Fruit fly (Drosophila melanogaster) whole organism, embryonic: ENCODE data around the gene CG12640.

Experiments used
- Adf1 ChIP-seq: fragments of 200-800 bp; sonication (Bioruptor generic); IDR thresholded peaks from 2 replicates; pipeline ENCODE4 v1.3.6; 2022; ENCODE audit warnings: missing biosample characterization, missing genetic modification characterization
- Bgb ChIP-seq: fragments of 200-800 bp; sonication (Bioruptor generic); IDR thresholded peaks from 2 replicates; pipeline ENCODE4 v1.3.6; 2022; ENCODE audit warnings: missing biosample characterization, missing genetic modification characterization; ENCODE audit not compliant: partially characterized antibody
- BtbVII ChIP-seq: fragments of 200-800 bp; sonication (Bioruptor generic); optimal IDR thresholded peaks from 3 replicates; lab custom pipeline; 2017; ENCODE audit warnings: missing biosample characterization, mild to moderate bottlenecking, missing genetic modification characterization
- Bteb2 ChIP-seq: fragments of 200-800 bp; sonication (Bioruptor generic); optimal IDR thresholded peaks from 2 replicates; lab custom pipeline; 2016; ENCODE audit warnings: missing biosample characterization, missing genetic modification characterization
- CG10654 ChIP-seq: fragments of 200-800 bp; sonication (Bioruptor generic); optimal IDR thresholded peaks from 2 replicates; lab custom pipeline; 2016; ENCODE audit warnings: missing biosample characterization, missing genetic modification characterization
- CG12219 ChIP-seq: fragments of 200-800 bp; sonication (Bioruptor generic); optimal IDR thresholded peaks from 3 replicates; lab custom pipeline; 2018; ENCODE audit warnings: missing biosample characterization, mild to moderate bottlenecking, missing genetic modification characterization
- CG1233 ChIP-seq: fragments of 200-800 bp; sonication (Bioruptor generic); optimal IDR thresholded peaks from 4 replicates; lab custom pipeline; 2018; ENCODE audit warnings: missing biosample characterization, mild to moderate bottlenecking, missing genetic modification characterization
- CG12391 ChIP-seq: fragments of 200-800 bp; sonication (Bioruptor generic); optimal IDR thresholded peaks from 3 replicates; lab custom pipeline; 2018; ENCODE audit warnings: missing biosample characterization, mild to moderate bottlenecking, missing genetic modification characterization, moderate library complexity
- CG12942 ChIP-seq: fragments of 200-800 bp; sonication (Bioruptor generic); optimal IDR thresholded peaks from 3 replicates; lab custom pipeline; 2016; ENCODE audit warnings: missing biosample characterization, missing genetic modification characterization
- CG13624 ChIP-seq: fragments of 200-800 bp; sonication (Bioruptor generic); optimal IDR thresholded peaks from 2 replicates; lab custom pipeline; 2016; ENCODE audit warnings: missing biosample characterization, missing genetic modification characterization
- CG15011 ChIP-seq: fragments of 200-800 bp; sonication (Bioruptor generic); optimal IDR thresholded peaks from 3 replicates; lab custom pipeline; 2018; ENCODE audit warnings: missing biosample characterization, mild to moderate bottlenecking, missing genetic modification characterization
- CG15073 ChIP-seq: fragments of 200-800 bp; sonication (Bioruptor generic); optimal IDR thresholded peaks from 2 replicates; lab custom pipeline; 2016; ENCODE audit warnings: missing biosample characterization, missing genetic modification characterization
- CG15514 ChIP-seq: fragments of 200-800 bp; sonication (Bioruptor generic); optimal IDR thresholded peaks from 3 replicates; lab custom pipeline; 2017; ENCODE audit warnings: missing biosample characterization, missing genetic modification characterization, mild to moderate bottlenecking, moderate library complexity, missing genetic modification reagents
- CG18764 ChIP-seq: fragments of 200-800 bp; sonication (Bioruptor generic); optimal IDR thresholded peaks from 3 replicates; lab custom pipeline; 2016; ENCODE audit warnings: missing biosample characterization, missing genetic modification characterization
- CG33213 ChIP-seq: fragments of 200-800 bp; sonication (Bioruptor generic); optimal IDR thresholded peaks from 3 replicates; lab custom pipeline; 2016; ENCODE audit warnings: missing biosample characterization, missing genetic modification characterization
- CG34224 ChIP-seq: fragments of 200-800 bp; sonication (Bioruptor generic); IDR thresholded peaks from 3 replicates; pipeline ENCODE4 v1.3.6; 2022; ENCODE audit warnings: missing biosample characterization, missing genetic modification characterization; ENCODE audit not compliant: partially characterized antibody
- CG34376 ChIP-seq: fragments of 200-800 bp; sonication (Bioruptor generic); optimal IDR thresholded peaks from 2 replicates; lab custom pipeline; 2018; ENCODE audit warnings: missing biosample characterization, mild to moderate bottlenecking, missing genetic modification characterization
- CG6683 ChIP-seq: fragments of 200-800 bp; sonication (Bioruptor generic); optimal IDR thresholded peaks from 2 replicates; lab custom pipeline; 2017; ENCODE audit warnings: missing biosample characterization, mild to moderate bottlenecking, missing genetic modification characterization, missing genetic modification reagents
- CG6791 ChIP-seq: fragments of 200-800 bp; sonication (Bioruptor generic); IDR thresholded peaks from 3 replicates; pipeline ENCODE4 v1.3.6; 2022; ENCODE audit warnings: missing biosample characterization, missing genetic modification characterization; ENCODE audit not compliant: partially characterized antibody
- CG7786 ChIP-seq: fragments of 200-800 bp; sonication (Bioruptor generic); optimal IDR thresholded peaks from 2 replicates; lab custom pipeline; 2016; ENCODE audit warnings: missing biosample characterization, missing genetic modification characterization
- CG9437 ChIP-seq: fragments of 200-800 bp; sonication (Bioruptor generic); optimal IDR thresholded peaks from 2 replicates; lab custom pipeline; 2018; ENCODE audit warnings: missing biosample characterization, mild to moderate bottlenecking, missing genetic modification characterization
- CG9727 ChIP-seq: fragments of 200-800 bp; sonication (Bioruptor generic); optimal IDR thresholded peaks from 3 replicates; lab custom pipeline; 2017; ENCODE audit warnings: missing biosample characterization, mild to moderate bottlenecking, missing genetic modification characterization
- D ChIP-seq, 2 experiments: fragments of 200-800 bp in 1 of 2; fragments of >200 bp in 1 of 2; sonication (Bioruptor generic) in 1 of 2; optimal IDR thresholded peaks; 2 replicates in 1 of 2; 3 replicates in 1 of 2; lab custom pipeline; 2017; ENCODE audit warnings: mild to moderate bottlenecking in 1 of 2, missing biosample characterization in 1 of 2, missing genetic modification characterization in 1 of 2, missing genetic modification reagents in 1 of 2
- Dref ChIP-seq: fragments of 200-800 bp; sonication (Bioruptor generic); IDR thresholded peaks from 2 replicates; pipeline ENCODE4 v1.3.6; 2022; ENCODE audit warnings: missing biosample characterization, missing genetic modification characterization
- Fer1 ChIP-seq: fragments of 200-800 bp; sonication (Bioruptor generic); optimal IDR thresholded peaks from 2 replicates; lab custom pipeline; 2017; ENCODE audit warnings: missing biosample characterization, mild to moderate bottlenecking, missing genetic modification characterization
- Hand ChIP-seq: fragments of 200-800 bp; sonication (Bioruptor generic); optimal IDR thresholded peaks from 2 replicates; lab custom pipeline; 2017; ENCODE audit warnings: mild to moderate bottlenecking, missing biosample characterization, missing genetic modification reagents, missing genetic modification characterization
- Hr3 ChIP-seq: fragments of 200-800 bp; sonication (Bioruptor generic); optimal IDR thresholded peaks from 3 replicates; lab custom pipeline; 2016; ENCODE audit warnings: missing biosample characterization, missing genetic modification characterization
- Mes4 ChIP-seq: fragments of 200-800 bp; sonication (Bioruptor generic); optimal IDR thresholded peaks from 2 replicates; lab custom pipeline; 2016; ENCODE audit warnings: missing biosample characterization, missing genetic modification characterization
- Mrtf ChIP-seq: fragments of 200-800 bp; sonication (Bioruptor generic); IDR thresholded peaks from 3 replicates; pipeline ENCODE4 v1.3.6; 2022; ENCODE audit warnings: missing biosample characterization, missing genetic modification characterization
- Rx ChIP-seq: fragments of 200-800 bp; sonication (Bioruptor generic); IDR thresholded peaks from 2 replicates; pipeline ENCODE4 v1.3.6; 2022; ENCODE audit warnings: missing biosample characterization, missing genetic modification characterization
- Usf ChIP-seq: fragments of 200-800 bp; sonication (Bioruptor generic); optimal IDR thresholded peaks from 2 replicates; lab custom pipeline; 2017; ENCODE audit warnings: missing genotype, missing biosample characterization, missing genetic modification characterization
- amos ChIP-seq: fragments of 200-800 bp; sonication (Bioruptor generic); IDR thresholded peaks from 2 replicates; pipeline ENCODE4 v1.3.6; 2022; ENCODE audit warnings: missing biosample characterization, missing genetic modification characterization; ENCODE audit not compliant: partially characterized antibody
- bsh ChIP-seq, 2 experiments: fragments of 200-800 bp; sonication (Bioruptor generic); optimal IDR thresholded peaks; 2 replicates each; lab custom pipeline; 2017 to 2018; ENCODE audit warnings: mild to moderate bottlenecking in 2 of 2, missing biosample characterization in 2 of 2, missing genetic modification characterization in 2 of 2, moderate library complexity in 1 of 2
- chm ChIP-seq: fragments of 200-800 bp; sonication (Bioruptor generic); IDR thresholded peaks from 2 replicates; pipeline ENCODE4 v1.3.6; 2022; ENCODE audit warnings: missing biosample characterization, missing genetic modification characterization
- chn ChIP-seq: fragments of 200-800 bp; sonication (Bioruptor generic); optimal IDR thresholded peaks from 2 replicates; lab custom pipeline; 2016; ENCODE audit warnings: missing biosample characterization, missing genetic modification characterization
- ci ChIP-seq: fragments of 200-800 bp; sonication (Bioruptor generic); IDR thresholded peaks from 3 replicates; pipeline ENCODE4 v1.3.6; 2022; ENCODE audit warnings: missing biosample characterization, missing genetic modification characterization
- crol ChIP-seq: fragments of 200-800 bp; sonication (Bioruptor generic); IDR thresholded peaks from 2 replicates; pipeline ENCODE4 v1.3.6; 2022; ENCODE audit warnings: missing biosample characterization, missing genetic modification characterization
- dpn ChIP-seq, 2 experiments: fragments of 200-800 bp; sonication (Bioruptor generic); optimal IDR thresholded peaks; 3 replicates each; lab custom pipeline; 2016; ENCODE audit warnings: missing biosample characterization in 2 of 2, missing genetic modification characterization in 2 of 2
- ems ChIP-seq: fragments of 200-800 bp; sonication (Bioruptor generic); optimal IDR thresholded peaks from 3 replicates; lab custom pipeline; 2016; ENCODE audit warnings: missing biosample characterization, missing genetic modification characterization
- eyg ChIP-seq: fragments of 200-800 bp; sonication (Bioruptor generic); optimal IDR thresholded peaks from 3 replicates; lab custom pipeline; 2016; ENCODE audit warnings: missing biosample characterization, missing genetic modification characterization
- gce ChIP-seq: fragments of 200-800 bp; sonication (Bioruptor generic); IDR thresholded peaks from 3 replicates; pipeline ENCODE4 v1.3.6; 2022; ENCODE audit warnings: missing biosample characterization, missing genetic modification characterization
- insv ChIP-seq, 2 experiments: fragments of 200-800 bp; sonication (Bioruptor generic); optimal IDR thresholded peaks; 3 replicates each; lab custom pipeline; 2016 to 2018; ENCODE audit warnings: missing biosample characterization in 2 of 2, missing genetic modification characterization in 2 of 2
- knrl ChIP-seq: fragments of 200-800 bp; sonication (Bioruptor generic); IDR thresholded peaks from 3 replicates; pipeline ENCODE4 v1.3.6; 2022; ENCODE audit warnings: missing biosample characterization, missing genetic modification characterization; ENCODE audit not compliant: partially characterized antibody
- odd ChIP-seq: fragments of 200-800 bp; sonication (Bioruptor generic); optimal IDR thresholded peaks from 2 replicates; lab custom pipeline; 2017; ENCODE audit warnings: missing biosample characterization, mild to moderate bottlenecking, missing genetic modification characterization
- pho ChIP-seq: fragments of 200-800 bp; sonication (Bioruptor generic); optimal IDR thresholded peaks from 2 replicates; lab custom pipeline; 2016; ENCODE audit warnings: missing biosample characterization, missing genetic modification characterization
- sqz ChIP-seq: fragments of 200-800 bp; sonication (Bioruptor generic); optimal IDR thresholded peaks from 3 replicates; lab custom pipeline; 2018; ENCODE audit warnings: missing biosample characterization, mild to moderate bottlenecking, missing genetic modification characterization
- unc-4 ChIP-seq: fragments of 200-800 bp; sonication (Bioruptor generic); IDR thresholded peaks from 2 replicates; pipeline ENCODE4 v1.3.6; 2022; ENCODE audit warnings: missing biosample characterization, missing genetic modification characterization; ENCODE audit not compliant: partially characterized antibody
- zf30C ChIP-seq: fragments of 200-800 bp; sonication (Bioruptor generic); optimal IDR thresholded peaks from 3 replicates; lab custom pipeline; 2018; ENCODE audit warnings: missing biosample characterization, mild to moderate bottlenecking, missing genetic modification characterization

CG12640 gene

DNA sequence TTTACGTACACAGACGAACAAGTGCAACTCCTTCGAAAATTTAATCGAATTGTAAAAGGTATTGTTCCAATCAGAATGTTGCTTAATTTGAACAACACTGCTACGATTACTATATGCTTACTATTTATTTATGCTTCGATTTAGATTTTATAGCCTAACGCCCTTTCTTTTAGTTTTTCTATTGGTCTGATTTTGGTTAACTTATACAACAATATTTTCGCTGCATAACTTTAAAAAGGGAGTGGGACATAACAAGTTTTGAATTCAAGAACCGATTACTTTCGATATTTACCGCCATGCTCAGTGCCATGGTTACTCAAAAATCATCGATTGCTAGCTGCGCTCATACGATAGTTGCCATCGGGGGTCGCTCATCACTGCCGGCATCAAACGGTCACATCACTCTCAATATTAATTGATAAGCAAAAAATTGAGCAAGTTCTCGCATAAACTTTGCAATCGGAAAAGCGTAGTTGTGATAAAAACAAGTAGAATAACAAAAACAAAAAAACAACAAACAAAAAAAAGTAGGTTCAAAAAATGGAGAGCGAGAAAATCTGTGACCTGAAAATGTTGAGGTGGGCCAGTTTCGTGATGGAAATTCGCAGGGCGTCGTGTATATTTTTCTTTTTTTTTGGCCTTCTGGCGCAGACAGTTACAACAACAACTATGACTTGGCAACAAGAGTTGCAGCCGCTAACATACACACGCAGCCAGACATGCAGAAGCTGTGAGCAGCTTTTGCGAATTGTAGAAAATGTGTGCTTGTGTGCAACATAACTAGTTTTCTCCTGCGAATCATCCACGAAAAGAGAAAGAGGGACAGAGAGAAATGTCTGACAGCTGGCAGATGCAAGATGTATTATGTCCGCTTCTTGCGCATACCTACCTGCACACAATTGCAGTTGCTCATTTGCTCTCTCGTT is 46.1 kb upstream of the CG12640 start, which contains the start of the genes CG2887 and PPP4R2r (continued):
- peak; percentile 19 for TF ChIP-seq CG9727 (GFP tag; lab: Kevin White, UChicago)
- no peak for TF ChIP-seq CG6683 (GFP tag; lab: Kevin White, UChicago)
- no peak for TF ChIP-seq Hand (GFP tag; lab: Kevin White, UChicago)
- TF ChIP-seq Hr3 = no peak
- no peak for TF ChIP-seq gce
- no peak for TF ChIP-seq odd
- no peak for TF ChIP-seq CG18764 (GFP tag; lab: Kevin White, UChicago)
- TF ChIP-seq D (optimal IDR thresholded peaks at IDR 0.05; lab: Kevin White, UChicago) = no peak
- no peak for TF ChIP-seq D (GFP tag; optimal IDR thresholded peaks at IDR 0.05; lab: Kevin White, UChicago)
- peak; percentile 95 for TF ChIP-seq amos (GFP tag; lab: Robert Waterston, UW)
- TF ChIP-seq CG15073 = no peak
- TF ChIP-seq ems (GFP tag; lab: Kevin White, UChicago) = no peak
- no peak for TF ChIP-seq CG7786 (GFP tag; lab: Kevin White, UChicago)
- no peak for TF ChIP-seq Rx (GFP tag; lab: Robert Waterston, UW)
- no peak for TF ChIP-seq Fer1
- no peak for TF ChIP-seq Usf (GFP tag; lab: Kevin White, UChicago)
- peak in 1 of 2 experiments; percentile 88 for TF ChIP-seq insv (GFP tag; optimal IDR thresholded peaks at IDR 0.05; lab: Kevin White, UChicago)
- TF ChIP-seq bsh (GFP tag; optimal IDR thresholded peaks at IDR 0.05; lab: Kevin White, UChicago) = peak in 1 of 2 experiments; percentile 41
- peak; percentile 26 for TF ChIP-seq CG13624 (GFP tag; lab: Kevin White, UChicago)
- TF ChIP-seq pho (GFP tag; lab: Kevin White, UChicago) = peak; percentile 19
- no peak for TF ChIP-seq BtbVII
- TF ChIP-seq CG12391 (tag; lab: Kevin White, UChicago) = peak; percentile 14
- TF ChIP-seq CG1233 (GFP tag; lab: Kevin White, UChicago) = no peak
- 0 out of 2 replicates have a peak, but pooled peaks have one; percentile 9 for TF ChIP-seq crol (GFP tag; lab: Robert Waterston, UW)
- no peak for TF ChIP-seq Bteb2 (GFP tag; lab: Kevin White, UChicago)
- TF ChIP-seq CG15514 (GFP tag; lab: Kevin White, UChicago) = peak; percentile 68
- no peak for TF ChIP-seq chn
- no peak for TF ChIP-seq CG15011 (GFP tag; lab: Kevin White, UChicago)
- TF ChIP-seq CG6791 = peak; percentile 94
- no peak for TF ChIP-seq CG33213 (GFP tag; lab: Kevin White, UChicago)
- TF ChIP-seq Adf1 (GFP tag; lab: Robert Waterston, UW) = no peak
- peak; percentile 99 for TF ChIP-seq Dref (GFP tag; lab: Robert Waterston, UW)
- TF ChIP-seq CG9437 = no peak
- TF ChIP-seq ci (GFP tag; lab: Robert Waterston, UW) = 0 out of 3 replicates have a peak, but pooled peaks have one; percentile 6
- TF ChIP-seq Mes4 = no peak
- TF ChIP-seq zf30C (GFP tag; lab: Kevin White, UChicago) = no peak
- TF ChIP-seq dpn (GFP tag; optimal IDR thresholded peaks at IDR 0.05; lab: Kevin White, UChicago) = no peak
- peak; percentile 46 for TF ChIP-seq sqz (GFP tag; lab: Kevin White, UChicago)
- peak; percentile 27 for TF ChIP-seq CG34376
- TF ChIP-seq Mrtf (GFP tag; lab: Robert Waterston, UW) = no peak
- TF ChIP-seq CG34224 (GFP tag; lab: Robert Waterston, UW) = peak; percentile 90
- TF ChIP-seq knrl (GFP tag; lab: Robert Waterston, UW) = peak; percentile 79; the same call in 2 of the 3 replicates
- TF ChIP-seq unc-4 (GFP tag; lab: Robert Waterston, UW) = peak; percentile 91
- TF ChIP-seq CG10654 (GFP tag; lab: Kevin White, UChicago) = no peak
- no peak for TF ChIP-seq CG12942
- TF ChIP-seq eyg (GFP tag; lab: Kevin White, UChicago) = no peak
- no peak for TF ChIP-seq chm (GFP tag; lab: Robert Waterston, UW)
- peak; percentile 95 for TF ChIP-seq Bgb (GFP tag; lab: Robert Waterston, UW)
- TF ChIP-seq CG12219 (GFP tag; lab: Kevin White, UChicago) = no peak
